Worm (Caenorhabditis elegans): Measurements from ENCODE around the gene srx-73.

ce11 chrV:4698675-4699074, 33.1 kb upstream of the srx-73 start:
- TF ChIP-seq eyg-1 (tag; optimal IDR thresholded peaks at IDR 0.05) (no peak), hlh-6 (tag; optimal IDR thresholded peaks at IDR 0.05) (no peak), ceh-18 (tag; optimal IDR thresholded peaks at IDR 0.05) (no peak)
